Fruit fly (Drosophila melanogaster): ENCODE results near the gene BicD.

The BicD gene

DNA sequence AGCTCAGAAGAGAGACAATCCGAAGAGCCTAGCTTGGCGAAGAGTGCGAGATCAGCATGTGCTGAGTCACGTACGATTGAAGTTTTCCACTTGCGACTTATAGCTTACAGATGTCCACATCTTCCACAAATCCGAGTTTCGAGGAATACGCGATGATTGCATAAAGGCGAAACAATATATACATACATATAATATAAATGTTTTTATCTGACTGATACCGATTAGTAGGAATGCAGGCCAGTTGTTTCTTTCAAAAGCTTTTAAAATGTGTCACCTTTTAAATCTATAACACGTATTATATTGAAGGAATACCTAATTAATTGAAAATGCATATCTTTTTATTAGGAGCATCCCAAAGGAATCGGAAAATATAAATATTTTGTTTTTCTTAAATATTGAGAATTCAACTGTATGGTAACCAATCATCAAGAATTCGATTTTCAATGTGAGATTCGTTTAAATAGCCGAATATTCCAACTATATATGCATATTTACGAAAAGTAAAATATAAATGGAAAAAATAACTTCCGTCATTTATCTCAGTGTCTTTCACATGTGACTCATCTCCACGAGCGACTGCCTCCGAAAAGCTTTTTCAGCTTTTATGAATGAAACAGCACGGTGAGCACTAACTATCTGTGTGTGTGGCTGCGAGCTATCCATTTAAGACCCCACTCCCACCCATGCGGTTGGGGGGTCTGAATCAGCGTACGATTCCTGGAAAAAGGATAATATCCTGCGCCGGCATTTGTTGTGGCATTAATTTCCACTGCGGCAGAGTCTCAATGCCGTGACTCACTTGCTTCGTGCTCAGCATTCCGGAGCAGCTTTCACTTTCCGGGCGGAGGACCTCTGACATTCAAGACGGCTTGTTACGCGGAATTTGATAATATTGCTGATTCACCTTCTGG lies 22.3 kb downstream of the BicD start (continued):
- no peak for TF ChIP-seq CG7963 (GFP tag; IDR thresholded peaks at IDR 0.05; ENCODE audit: partially characterized antibody)
- no peak for TF ChIP-seq CG14441 (GFP tag; IDR thresholded peaks at IDR 0.05)
- TF ChIP-seq lilli (GFP tag; optimal IDR thresholded peaks at IDR 0.05): peak; percentile 65
- no peak for TF ChIP-seq Mrtf (GFP tag; IDR thresholded peaks at IDR 0.05)
- no peak for TF ChIP-seq twi (tag; optimal IDR thresholded peaks at IDR 0.05)
- no peak for TF ChIP-seq dan (GFP tag; IDR thresholded peaks at IDR 0.05)
- TF ChIP-seq hbn (GFP tag; IDR thresholded peaks at IDR 0.05; ENCODE audit: partially characterized antibody): no peak
- peak; percentile 50 for TF ChIP-seq BtbVII (GFP tag; optimal IDR thresholded peaks at IDR 0.05)
- TF ChIP-seq Trl (optimal IDR thresholded peaks at IDR 0.05): peak in 1 of 2 experiments; percentile 25
- TF ChIP-seq Trl (GFP tag; optimal IDR thresholded peaks at IDR 0.05): peak; percentile 51
- TF ChIP-seq tll (GFP tag; optimal IDR thresholded peaks at IDR 0.05): no peak
- peak; percentile 68 for TF ChIP-seq CG18619 (GFP tag; optimal IDR thresholded peaks at IDR 0.05)
- TF ChIP-seq CG10209 (GFP tag; optimal IDR thresholded peaks at IDR 0.05): peak; percentile 66
- no peak for TF ChIP-seq Adf1 (GFP tag; IDR thresholded peaks at IDR 0.05)
- no peak for TF ChIP-seq pfk (GFP tag; optimal IDR thresholded peaks at IDR 0.05)
- TF ChIP-seq CG17612 (GFP tag; IDR thresholded peaks at IDR 0.05): no peak
- peak; percentile 27 for TF ChIP-seq Antp (GFP tag; optimal IDR thresholded peaks at IDR 0.05)
- no peak for TF ChIP-seq zfh1 (GFP tag; IDR thresholded peaks at IDR 0.05)
- peak; percentile 76 for TF ChIP-seq unpg (GFP tag; optimal IDR thresholded peaks at IDR 0.05)
- no peak for TF ChIP-seq CG1792 (GFP tag; optimal IDR thresholded peaks at IDR 0.05)
- TF ChIP-seq CG7357 (GFP tag; IDR thresholded peaks at IDR 0.05): no peak
- peak; percentile 24 for TF ChIP-seq CG6683 (GFP tag; optimal IDR thresholded peaks at IDR 0.05)
- TF ChIP-seq CG34224 (GFP tag; IDR thresholded peaks at IDR 0.05; ENCODE audit: partially characterized antibody): no peak; the same call in 2 of the 3 replicates
- TF ChIP-seq CG1832 (GFP tag; optimal IDR thresholded peaks at IDR 0.05): no peak
- TF ChIP-seq CG3847 (GFP tag; IDR thresholded peaks at IDR 0.05): peak; percentile 30; the same call in 1 of the 2 replicates
- no peak; the same call in 1 of the 2 replicates for TF ChIP-seq ham (GFP tag; IDR thresholded peaks at IDR 0.05)
- no peak for TF ChIP-seq CG8765 (GFP tag; IDR thresholded peaks at IDR 0.05)
- TF ChIP-seq slbo (GFP tag; IDR thresholded peaks at IDR 0.05): peak; percentile 63
- TF ChIP-seq Neu2 (GFP tag; optimal IDR thresholded peaks at IDR 0.05; ENCODE audit: borderline replicate concordance): no peak
- no peak for TF ChIP-seq CG10431 (GFP tag; optimal IDR thresholded peaks at IDR 0.05)
- TF ChIP-seq CTCF (GFP tag; optimal IDR thresholded peaks at IDR 0.05): no peak
- no peak for TF ChIP-seq CG4820 (GFP tag; optimal IDR thresholded peaks at IDR 0.05)
- peak; percentile 44 for TF ChIP-seq az2 (GFP tag; optimal IDR thresholded peaks at IDR 0.05)
- TF ChIP-seq trh (GFP tag; optimal IDR thresholded peaks at IDR 0.05): no peak
- no peak for TF ChIP-seq B-H2 (GFP tag; optimal IDR thresholded peaks at IDR 0.05)
- no peak for TF ChIP-seq pzg (GFP tag; optimal IDR thresholded peaks at IDR 0.05)
- peak; percentile 50 for TF ChIP-seq CG17385 (GFP tag; optimal IDR thresholded peaks at IDR 0.05)
- TF ChIP-seq tna (GFP tag; IDR thresholded peaks at IDR 0.05; ENCODE audit: partially characterized antibody): no peak
- TF ChIP-seq tin (GFP tag; optimal IDR thresholded peaks at IDR 0.05): peak; percentile 19
- peak; percentile 20 for TF ChIP-seq CG15601 (tag; optimal IDR thresholded peaks at IDR 0.05)
- peak; percentile 14 for TF ChIP-seq CG3995 (GFP tag; optimal IDR thresholded peaks at IDR 0.05)
- TF ChIP-seq CG14710 (tag; optimal IDR thresholded peaks at IDR 0.05): no peak
- no peak for TF ChIP-seq CG4360 (GFP tag; IDR thresholded peaks at IDR 0.05)
- no peak for TF ChIP-seq ttk (GFP tag; IDR thresholded peaks at IDR 0.05)
- no peak for TF ChIP-seq CG7372 (GFP tag; IDR thresholded peaks at IDR 0.05)
- TF ChIP-seq CG13287 (GFP tag; IDR thresholded peaks at IDR 0.05; ENCODE audit: partially characterized antibody): no peak
- no peak for TF ChIP-seq CG15479 (GFP tag; optimal IDR thresholded peaks at IDR 0.05)
- no peak for TF ChIP-seq CG8089 (GFP tag; optimal IDR thresholded peaks at IDR 0.05)
- TF ChIP-seq CG31388 (GFP tag; optimal IDR thresholded peaks at IDR 0.05): no peak
- no peak; the same call in 2 of the 3 replicates for TF ChIP-seq B-H1 (GFP tag; IDR thresholded peaks at IDR 0.05)

All from whole organism, embryonic.